Worm (Caenorhabditis elegans) whole organism, young adult: ENCODE measurements around the gene let-765.

ENCODE experiments used
- B0336.3 ChIP-seq: fragments of 200-800 bp; sonication (Bioruptor generic); IDR thresholded peaks from 2 replicates; pipeline ENCODE4 v1.3.6; 2022; ENCODE audit warnings: missing genetic modification characterization, missing compliant biosample characterization
- F33H1.4 ChIP-seq: fragments of 200-800 bp; sonication (Bioruptor generic); IDR thresholded peaks from 2 replicates; pipeline ENCODE4 v1.3.6; 2022; ENCODE audit warnings: missing genetic modification reagents, missing genetic modification characterization, missing compliant biosample characterization
- F39B2.1 ChIP-seq: fragments of 200-800 bp; sonication (Bioruptor generic); IDR thresholded peaks from 2 replicates; pipeline ENCODE4 v1.3.6; 2022; ENCODE audit warnings: missing genetic modification reagents, missing genetic modification characterization, missing compliant biosample characterization
- F52B5.7 ChIP-seq: sonication (generic microtip); optimal IDR thresholded peaks from 2 replicates; lab custom pipeline; 2016; ENCODE audit warnings: mild to moderate bottlenecking, missing genetic modification characterization, missing compliant biosample characterization
- F57A8.1 ChIP-seq: fragments of 200-800 bp; sonication (Bioruptor generic); optimal IDR thresholded peaks from 2 replicates; lab custom pipeline; 2018; ENCODE audit warnings: mild to moderate bottlenecking, missing genetic modification characterization, moderate library complexity, missing compliant biosample characterization
- F57C9.4 ChIP-seq: sonication (generic microtip); optimal IDR thresholded peaks from 2 replicates; lab custom pipeline; 2017; ENCODE audit warnings: mild to moderate bottlenecking, missing genetic modification characterization, missing compliant biosample characterization
- K12H6.12 ChIP-seq: fragments of 200-800 bp; sonication (Bioruptor generic); optimal IDR thresholded peaks from 2 replicates; lab custom pipeline; 2018; ENCODE audit warnings: mild to moderate bottlenecking, missing genetic modification characterization, missing compliant biosample characterization
- T07F8.4 ChIP-seq: sonication (generic microtip); optimal IDR thresholded peaks from 2 replicates; lab custom pipeline; 2016; ENCODE audit warnings: mild to moderate bottlenecking, missing genetic modification characterization, moderate library complexity, missing compliant biosample characterization
- Y53G8AR.9 ChIP-seq: fragments of 200-800 bp; sonication (Bioruptor generic); conservative IDR thresholded peaks from 2 replicates; pipeline ENCODE4 v1.3.6; 2022; ENCODE audit warnings: missing genetic modification reagents, missing genetic modification characterization, missing compliant biosample characterization
- Y56A3A.18 ChIP-seq: fragments of 200-800 bp; sonication (Bioruptor generic); IDR thresholded peaks from 2 replicates; pipeline ENCODE4 v1.3.6; 2022; ENCODE audit warnings: missing genetic modification reagents, missing genetic modification characterization, missing compliant biosample characterization
- ZK185.1 ChIP-seq: sonication (generic microtip); optimal IDR thresholded peaks from 2 replicates; lab custom pipeline; 2016; ENCODE audit warnings: mild to moderate bottlenecking, missing genetic modification characterization, missing compliant biosample characterization; ENCODE audit not compliant: poor library complexity, severe bottlenecking
- akir-1 ChIP-seq: fragments of 200-800 bp; sonication (Bioruptor generic); optimal IDR thresholded peaks from 2 replicates; lab custom pipeline; 2018; ENCODE audit warnings: mild to moderate bottlenecking, missing genetic modification characterization, moderate library complexity, missing compliant biosample characterization
- attf-5 ChIP-seq: fragments of 200-800 bp; sonication (Bioruptor generic); optimal IDR thresholded peaks from 2 replicates; lab custom pipeline; 2018; ENCODE audit warnings: mild to moderate bottlenecking, missing genetic modification characterization, missing compliant biosample characterization
- ceh-40 ChIP-seq: fragments of 200-800 bp; sonication (Bioruptor generic); IDR thresholded peaks from 2 replicates; pipeline ENCODE4 v1.3.6; 2022; ENCODE audit warnings: missing genetic modification characterization, missing compliant biosample characterization
- chd-7 ChIP-seq: sonication (generic microtip); optimal IDR thresholded peaks from 2 replicates; lab custom pipeline; 2016; ENCODE audit warnings: mild to moderate bottlenecking, missing genetic modification characterization, moderate library complexity, missing compliant biosample characterization
- dpff-1 ChIP-seq: sonication (generic microtip); optimal IDR thresholded peaks from 2 replicates; lab custom pipeline; 2017; ENCODE audit warnings: mild to moderate bottlenecking, missing genetic modification characterization, missing compliant biosample characterization
- dpl-1 ChIP-seq: fragments of 150-350 bp; optimal IDR thresholded peaks from 2 replicates; lab custom pipeline; 2014; ENCODE audit warnings: missing biosample characterization, missing genetic modification reagents, missing genetic modification characterization
- efl-1 ChIP-seq: fragments of 150-350 bp; optimal IDR thresholded peaks from 2 replicates; lab custom pipeline; 2014; ENCODE audit warnings: missing biosample characterization, missing genetic modification reagents, missing genetic modification characterization
- him-1 ChIP-seq: sonication (generic microtip); optimal IDR thresholded peaks from 2 replicates; lab custom pipeline; 2016; ENCODE audit warnings: missing genotype, missing genetic modification reagents, missing genetic modification characterization, missing compliant biosample characterization
- hlh-26 ChIP-seq: fragments of 200-800 bp; sonication (Bioruptor generic); conservative IDR thresholded peaks from 2 replicates; pipeline ENCODE4 v1.3.6; 2022; ENCODE audit warnings: missing genetic modification reagents, missing genetic modification characterization, missing compliant biosample characterization
- hmg-20 ChIP-seq: fragments of 200-800 bp; sonication (Bioruptor generic); IDR thresholded peaks from 2 replicates; pipeline ENCODE4 v1.3.6; 2022; ENCODE audit warnings: missing genetic modification reagents, missing genetic modification characterization, missing compliant biosample characterization
- lag-1 ChIP-seq: fragments of 200-800 bp; sonication (Bioruptor generic); IDR thresholded peaks from 2 replicates; pipeline ENCODE4 v1.3.6; 2022; ENCODE audit warnings: missing genetic modification reagents, missing genetic modification characterization, missing compliant biosample characterization
- lin-35 ChIP-seq, 3 experiments: fragments of 150-350 bp in 2 of 3; sonication (generic microtip) in 1 of 3; optimal IDR thresholded peaks; 2 replicates each; lab custom pipeline; 2014 to 2018; ENCODE audit warnings: missing biosample characterization in 3 of 3, missing genetic modification characterization in 3 of 3, missing genetic modification reagents in 3 of 3
- lin-54 ChIP-seq: fragments of 200-800 bp; sonication (Bioruptor generic); optimal IDR thresholded peaks from 2 replicates; lab custom pipeline; 2018; ENCODE audit warnings: mild to moderate bottlenecking, missing genetic modification characterization, missing compliant biosample characterization
- madf-10 ChIP-seq: sonication (generic microtip); optimal IDR thresholded peaks from 2 replicates; lab custom pipeline; 2016; ENCODE audit warnings: mild to moderate bottlenecking, missing genetic modification characterization, missing compliant biosample characterization
- mcd-1 ChIP-seq: fragments of 200-800 bp; sonication (Bioruptor generic); IDR thresholded peaks from 2 replicates; pipeline ENCODE4 v1.3.6; 2022; ENCODE audit warnings: missing genetic modification reagents, missing genetic modification characterization, missing compliant biosample characterization
- mxl-1 ChIP-seq: sonication (generic microtip); optimal IDR thresholded peaks from 2 replicates; lab custom pipeline; 2016; ENCODE audit warnings: missing genetic modification characterization, missing compliant biosample characterization
- nfya-1 ChIP-seq: sonication (generic microtip); optimal IDR thresholded peaks from 2 replicates; lab custom pipeline; 2017; ENCODE audit warnings: antibody characterized with exemption, missing compliant biosample characterization, missing genetic modification characterization, borderline replicate concordance; ENCODE audit not compliant: insufficient read depth
- nfyb-1 ChIP-seq: fragments of 200-800 bp; sonication (Bioruptor generic); IDR thresholded peaks from 2 replicates; pipeline ENCODE4 v1.3.6; 2022; ENCODE audit warnings: missing genetic modification reagents, missing genetic modification characterization, missing compliant biosample characterization
- nhr-179 ChIP-seq: sonication (generic microtip); optimal IDR thresholded peaks from 2 replicates; lab custom pipeline; 2016; ENCODE audit warnings: mild to moderate bottlenecking, missing genetic modification characterization, missing compliant biosample characterization
- nhr-80 ChIP-seq: sonication (generic microtip); optimal IDR thresholded peaks from 2 replicates; lab custom pipeline; 2016; ENCODE audit warnings: missing genetic modification characterization, missing compliant biosample characterization
- sdz-38 ChIP-seq: sonication (generic microtip); optimal IDR thresholded peaks from 2 replicates; lab custom pipeline; 2016; ENCODE audit warnings: missing genotype, missing genetic modification characterization, missing compliant biosample characterization
- somi-1 ChIP-seq: fragments of 200-800 bp; sonication (Bioruptor generic); optimal IDR thresholded peaks from 2 replicates; lab custom pipeline; 2018; ENCODE audit warnings: mild to moderate bottlenecking, missing genetic modification characterization, missing compliant biosample characterization
- sptf-2 ChIP-seq: fragments of 200-800 bp; sonication (Bioruptor generic); optimal IDR thresholded peaks from 2 replicates; lab custom pipeline; 2018; ENCODE audit warnings: mild to moderate bottlenecking, missing genetic modification characterization, missing compliant biosample characterization
- unc-130 ChIP-seq: sonication (generic microtip); optimal IDR thresholded peaks from 2 replicates; lab custom pipeline; 2016; ENCODE audit warnings: missing genetic modification reagents, missing genetic modification characterization, missing compliant biosample characterization
- zfh-2 ChIP-seq: fragments of 200-800 bp; sonication (Bioruptor generic); conservative IDR thresholded peaks from 2 replicates; pipeline ENCODE4 v1.3.6; 2022; ENCODE audit warnings: missing genetic modification reagents, missing genetic modification characterization, missing compliant biosample characterization
- ztf-25 ChIP-seq: fragments of 200-800 bp; sonication (Bioruptor generic); IDR thresholded peaks from 2 replicates; pipeline ENCODE4 v1.3.6; 2022; ENCODE audit warnings: missing genetic modification reagents, missing genetic modification characterization, missing compliant biosample characterization
- ztf-3 ChIP-seq: fragments of 200-800 bp; sonication (Bioruptor generic); optimal IDR thresholded peaks from 2 replicates; lab custom pipeline; 2018; ENCODE audit warnings: mild to moderate bottlenecking, missing genetic modification characterization, missing compliant biosample characterization
- ztf-6 ChIP-seq: fragments of 200-800 bp; sonication (Bioruptor generic); IDR thresholded peaks from 2 replicates; pipeline ENCODE4 v1.3.6; 2022; ENCODE audit warnings: missing genetic modification reagents, missing genetic modification characterization, missing compliant biosample characterization

let-765 gene

DNA sequence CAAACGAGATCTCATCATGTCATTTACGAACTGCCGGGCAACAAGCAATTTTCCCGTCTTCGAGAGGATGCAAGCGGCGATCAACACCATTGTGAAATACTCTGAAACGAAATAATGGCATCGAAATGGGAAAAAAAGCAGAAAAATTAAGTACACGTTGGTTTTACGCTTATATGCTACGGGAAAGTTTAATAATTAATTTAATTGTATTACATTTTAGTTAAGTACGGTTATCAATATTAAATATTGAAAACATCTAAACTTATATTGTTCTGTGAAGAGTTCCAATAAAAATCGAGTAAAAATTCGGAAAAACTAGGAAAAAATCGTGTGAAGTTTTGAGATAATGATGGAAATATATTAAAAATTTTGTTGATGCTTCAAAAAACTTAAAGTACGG is 23.9 kb upstream of the let-765 start, which contains the start of gene copd-1:
TSS of gene copd-1 (minus strand) at position 101 of the 400 bp plus-strand sequence.
- TF ChIP-seq ztf-25 (GFP tag; lab: Robert Waterston, UW) (no peak), lag-1 (GFP tag; lab: Robert Waterston, UW) (no peak), hmg-20 (no peak), hlh-26 (GFP tag; lab: Robert Waterston, UW) (no peak), sptf-2 (GFP tag; lab: Kevin White, UChicago) (no peak), sdz-38 (tag; lab: Kevin White, UChicago) (no peak), nfyb-1 (GFP tag; lab: Robert Waterston, UW) (no peak)

- TF ChIP-seq ceh-40 (GFP tag; lab: Robert Waterston, UW): no peak
These were observed 19.0 kb upstream of the let-765 start, which contains the start of gene C13B9.2 for ce11 chrIII:6619952-6620351. Gene C13B9.2, plus strand, starts transcription at chrIII:6620252.

DNA sequence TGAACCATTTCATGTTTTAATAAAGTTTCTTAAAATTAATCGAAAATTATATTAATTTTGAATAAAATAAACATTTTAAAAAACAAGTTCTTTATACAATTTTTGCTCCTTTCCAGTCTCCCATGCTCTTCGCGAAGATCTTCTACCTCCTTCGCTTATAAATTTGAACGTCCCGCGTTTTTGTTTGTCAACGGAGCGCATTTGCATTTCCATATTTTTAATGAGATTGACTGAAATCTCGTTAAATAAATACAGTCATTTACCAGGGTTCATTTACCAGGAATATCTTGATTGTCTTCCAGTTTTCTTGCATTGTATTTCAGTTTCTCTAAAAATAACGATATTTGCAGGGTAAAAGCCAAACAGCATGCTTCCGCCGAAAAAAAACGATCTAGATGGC is 14.1 kb upstream of the let-765 start, which contains the start of gene cmtr-2:
TSS of gene cmtr-2 (plus strand) at position 351 of the 400 bp plus-strand sequence.
- TF ChIP-seq nhr-80 (tag; lab: Kevin White, UChicago): no peak
- TF ChIP-seq attf-5 (GFP tag; lab: Kevin White, UChicago): no peak
- TF ChIP-seq akir-1 (GFP tag; lab: Kevin White, UChicago): no peak
- no peak for TF ChIP-seq ZK185.1 (tag; lab: Kevin White, UChicago)
- TF ChIP-seq K12H6.12 (tag; lab: Kevin White, UChicago): no peak
- TF ChIP-seq somi-1 (GFP tag; lab: Kevin White, UChicago): no peak
- TF ChIP-seq ztf-3 (GFP tag; lab: Kevin White, UChicago): no peak
- peak; percentile 65 for TF ChIP-seq efl-1 (GFP tag; lab: Kevin White, UChicago)
- no peak for TF ChIP-seq nhr-179 (tag; lab: Kevin White, UChicago)
- peak in 2 of 3 experiments; percentile 54 to 87 for TF ChIP-seq lin-35 (GFP tag; optimal IDR thresholded peaks at IDR 0.05; lab: Kevin White, UChicago)
- TF ChIP-seq F33H1.4 (GFP tag; lab: Robert Waterston, UW): 0 out of 2 replicates have a peak, but pooled peaks have one; percentile 23
- TF ChIP-seq lin-54: peak; percentile 91
- no peak for TF ChIP-seq T07F8.4
- TF ChIP-seq him-1 (tag; lab: Kevin White, UChicago): no peak
- peak; percentile 74 for TF ChIP-seq dpl-1 (GFP tag; lab: Kevin White, UChicago)
- TF ChIP-seq mcd-1 (GFP tag; lab: Robert Waterston, UW): peak; percentile 92
- no peak for TF ChIP-seq F57C9.4
- TF ChIP-seq chd-7 (tag; lab: Kevin White, UChicago): no peak

DNA sequence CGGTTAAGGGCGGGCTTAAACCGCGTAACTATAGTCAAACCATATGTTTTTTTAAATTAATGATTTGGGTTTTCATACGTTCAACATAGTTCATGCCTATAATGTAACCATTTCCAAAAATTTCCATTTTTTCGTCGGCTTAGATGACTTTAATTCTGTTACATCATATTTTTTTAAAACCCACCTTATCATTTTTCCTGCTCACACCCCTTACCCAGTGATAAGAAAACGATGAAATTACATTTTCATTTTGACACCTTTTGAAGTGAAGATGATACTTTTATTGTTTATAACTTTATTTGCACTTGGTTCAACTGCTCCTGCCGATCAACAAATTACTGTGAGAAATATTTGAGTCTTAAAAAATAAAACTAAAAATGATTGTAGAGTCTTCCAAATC is 11.3 kb upstream of the let-765 start, which contains the start of gene ctsa-4.2:
TSS of gene ctsa-4.2 (plus strand) at position 247 of the 400 bp plus-strand sequence.
- TF ChIP-seq nhr-80 (tag; lab: Kevin White, UChicago) (peak; percentile 70), somi-1 (GFP tag; lab: Kevin White, UChicago) (no peak)

- TF ChIP-seq dpff-1 (no peak), somi-1 (GFP tag; lab: Kevin White, UChicago) (no peak), nfyb-1 (GFP tag; lab: Robert Waterston, UW) (no peak)
These were observed 9.5 kb upstream of the let-765 start, which contains the start of gene srh-40 for ce11 chrIII:6610522-6610921. Gene srh-40, plus strand, starts transcription at chrIII:6610822.

ce11 chrIII:6608101-6608672 is 7.2 kb upstream of the let-765 start, which contains the start of the genes mdh-2 and F20H11.4:
Gene mdh-2, minus strand, starts transcription at chrIII:6608106.
Gene F20H11.4, plus strand, starts transcription at chrIII:6608622.
- TF ChIP-seq hmg-20 (no peak), F39B2.1 (GFP tag; lab: Robert Waterston, UW) (no peak), mxl-1 (tag; lab: Kevin White, UChicago) (no peak), ztf-6 (GFP tag; lab: Robert Waterston, UW) (no peak), F57A8.1 (no peak), sdz-38 (tag; lab: Kevin White, UChicago) (no peak), B0336.3 (GFP tag; lab: Robert Waterston, UW) (no peak), Y53G8AR.9 (0 out of 2 replicates have a peak, but pooled peaks have one; percentile 18), zfh-2 (GFP tag; lab: Robert Waterston, UW) (no peak), unc-130 (GFP tag; lab: Kevin White, UChicago) (no peak), nfya-1 (no peak), hlh-26 (GFP tag; lab: Robert Waterston, UW) (no peak), Y56A3A.18 (GFP tag; lab: Robert Waterston, UW) (no peak), madf-10 (no peak), F52B5.7 (tag; lab: Kevin White, UChicago) (no peak)
